Fruit fly (Drosophila melanogaster) whole organism, embryonic: ENCODE results near the gene ph-d.
A peak's percentile ranks its signal among the peaks of the same experiment; 100 is the strongest.

Experiments
- Asciz ChIP-seq: fragments of 200-800 bp; sonication (Bioruptor generic); optimal IDR thresholded peaks from 2 replicates; lab custom pipeline; 2017; ENCODE audit warnings: missing biosample characterization, mild to moderate bottlenecking, missing genetic modification characterization, missing genetic modification reagents
- BtbVII ChIP-seq: fragments of 200-800 bp; sonication (Bioruptor generic); optimal IDR thresholded peaks from 3 replicates; lab custom pipeline; 2017; ENCODE audit warnings: missing biosample characterization, mild to moderate bottlenecking, missing genetic modification characterization
- CG10543 ChIP-seq: fragments of 200-800 bp; sonication (Bioruptor generic); optimal IDR thresholded peaks from 3 replicates; lab custom pipeline; 2017; ENCODE audit warnings: missing biosample characterization, mild to moderate bottlenecking, missing genetic modification characterization, moderate library complexity
- CG11696 ChIP-seq: fragments of 200-800 bp; sonication (Bioruptor generic); IDR thresholded peaks from 2 replicates; pipeline ENCODE4 v1.3.6; 2022; ENCODE audit warnings: missing biosample characterization, missing genetic modification characterization
- CG14667 ChIP-seq: fragments of 200-800 bp; sonication (Bioruptor generic); IDR thresholded peaks from 2 replicates; pipeline ENCODE4 v1.3.6; 2022; ENCODE audit warnings: missing biosample characterization, missing genetic modification characterization
- CG1603 ChIP-seq: fragments of 200-800 bp; sonication (Bioruptor generic); optimal IDR thresholded peaks from 2 replicates; lab custom pipeline; 2019; ENCODE audit warnings: missing biosample characterization, mild to moderate bottlenecking, missing genetic modification characterization, moderate library complexity
- CG16813 ChIP-seq: fragments of 200-800 bp; sonication (Bioruptor generic); IDR thresholded peaks from 3 replicates; pipeline ENCODE4 v1.3.6; 2022; ENCODE audit warnings: missing biosample characterization, missing genetic modification characterization; ENCODE audit not compliant: partially characterized antibody
- CG17802 ChIP-seq: fragments of 200-800 bp; sonication (Bioruptor generic); optimal IDR thresholded peaks from 2 replicates; lab custom pipeline; 2018; ENCODE audit warnings: missing biosample characterization, mild to moderate bottlenecking, missing genetic modification characterization, moderate library complexity
- CG2199 ChIP-seq: fragments of 200-800 bp; sonication (Bioruptor generic); IDR thresholded peaks from 3 replicates; pipeline ENCODE4 v1.3.6; 2022; ENCODE audit warnings: missing biosample characterization, missing genetic modification characterization
- CG3995 ChIP-seq: fragments of 200-800 bp; sonication (Bioruptor generic); optimal IDR thresholded peaks from 3 replicates; lab custom pipeline; 2016; ENCODE audit warnings: missing biosample characterization, missing genetic modification characterization
- CG4404 ChIP-seq: fragments of 200-800 bp; sonication (Bioruptor generic); IDR thresholded peaks from 2 replicates; pipeline ENCODE4 v1.3.6; 2022; ENCODE audit warnings: missing biosample characterization, missing genetic modification characterization
- CG4854 ChIP-seq: fragments of 200-800 bp; sonication (Bioruptor generic); optimal IDR thresholded peaks from 2 replicates; lab custom pipeline; 2016; ENCODE audit warnings: missing biosample characterization, missing genetic modification characterization, inconsistent platforms
- CG6791 ChIP-seq: fragments of 200-800 bp; sonication (Bioruptor generic); IDR thresholded peaks from 3 replicates; pipeline ENCODE4 v1.3.6; 2022; ENCODE audit warnings: missing biosample characterization, missing genetic modification characterization; ENCODE audit not compliant: partially characterized antibody
- CG7839 ChIP-seq: fragments of 200-800 bp; sonication (Bioruptor generic); optimal IDR thresholded peaks from 3 replicates; lab custom pipeline; 2018; ENCODE audit warnings: missing biosample characterization, mild to moderate bottlenecking, missing genetic modification characterization, moderate library complexity
- CG7928 ChIP-seq: fragments of 200-800 bp; sonication (Bioruptor generic); optimal IDR thresholded peaks from 2 replicates; lab custom pipeline; 2017; ENCODE audit warnings: missing biosample characterization, mild to moderate bottlenecking, missing genetic modification characterization
- CG8478 ChIP-seq: fragments of >200 bp; optimal IDR thresholded peaks from 2 replicates; lab custom pipeline; 2018
- D ChIP-seq, 2 experiments: fragments of 200-800 bp in 1 of 2; fragments of >200 bp in 1 of 2; sonication (Bioruptor generic) in 1 of 2; optimal IDR thresholded peaks; 2 replicates in 1 of 2; 3 replicates in 1 of 2; lab custom pipeline; 2017; ENCODE audit warnings: mild to moderate bottlenecking in 1 of 2, missing biosample characterization in 1 of 2, missing genetic modification characterization in 1 of 2, missing genetic modification reagents in 1 of 2
- Dll ChIP-seq: fragments of 200-800 bp; sonication (Bioruptor generic); IDR thresholded peaks from 4 replicates; pipeline ENCODE4 v1.3.6; 2022; ENCODE audit warnings: missing biosample characterization, missing genetic modification characterization; ENCODE audit not compliant: partially characterized antibody
- E2f2 ChIP-seq: fragments of 200-800 bp; sonication (Bioruptor generic); IDR thresholded peaks from 2 replicates; pipeline ENCODE4 v1.3.6; 2022; ENCODE audit warnings: missing biosample characterization, missing genetic modification characterization
- Eip74EF ChIP-seq, 2 experiments: fragments of 200-800 bp in 1 of 2; fragments of >200 bp in 1 of 2; sonication (Bioruptor generic) in 1 of 2; optimal IDR thresholded peaks; 2 replicates each; lab custom pipeline; 2017 to 2019; ENCODE audit warnings: missing biosample characterization in 2 of 2, missing genetic modification characterization in 2 of 2, mild to moderate bottlenecking in 1 of 2, moderate library complexity in 1 of 2
- Fer2 ChIP-seq: fragments of 200-800 bp; sonication (Bioruptor generic); optimal IDR thresholded peaks from 2 replicates; lab custom pipeline; 2018; ENCODE audit warnings: missing biosample characterization, mild to moderate bottlenecking, missing genetic modification characterization, moderate library complexity
- Hand ChIP-seq: fragments of 200-800 bp; sonication (Bioruptor generic); optimal IDR thresholded peaks from 2 replicates; lab custom pipeline; 2017; ENCODE audit warnings: mild to moderate bottlenecking, missing biosample characterization, missing genetic modification reagents, missing genetic modification characterization
- Lhr ChIP-seq: fragments of 200-800 bp; sonication (Bioruptor generic); optimal IDR thresholded peaks from 3 replicates; lab custom pipeline; 2017; ENCODE audit warnings: mild to moderate bottlenecking, missing biosample characterization, missing genetic modification reagents, missing genetic modification characterization
- Lpt ChIP-seq: fragments of >200 bp; optimal IDR thresholded peaks from 2 replicates; lab custom pipeline; 2018; ENCODE audit warnings: missing biosample characterization, missing genetic modification characterization
- Mad ChIP-seq: fragments of 200-800 bp; sonication (Bioruptor generic); optimal IDR thresholded peaks from 2 replicates; lab custom pipeline; 2016; ENCODE audit warnings: missing biosample characterization, missing genetic modification characterization
- Rx ChIP-seq: fragments of 200-800 bp; sonication (Bioruptor generic); IDR thresholded peaks from 2 replicates; pipeline ENCODE4 v1.3.6; 2022; ENCODE audit warnings: missing biosample characterization, missing genetic modification characterization
- Tbp ChIP-seq: fragments of >200 bp; optimal IDR thresholded peaks from 2 replicates; lab custom pipeline; 2018; ENCODE audit warnings: missing biosample characterization, missing genetic modification characterization
- ac ChIP-seq: fragments of 200-800 bp; sonication (Bioruptor generic); optimal IDR thresholded peaks from 3 replicates; lab custom pipeline; 2017; ENCODE audit warnings: missing biosample characterization, mild to moderate bottlenecking, missing genetic modification characterization
- bigmax ChIP-seq: fragments of 200-800 bp; sonication (Bioruptor generic); optimal IDR thresholded peaks from 2 replicates; lab custom pipeline; 2018; ENCODE audit warnings: missing biosample characterization, mild to moderate bottlenecking, missing genetic modification characterization
- chinmo ChIP-seq: fragments of 200-800 bp; sonication (Bioruptor generic); IDR thresholded peaks from 4 replicates; pipeline ENCODE4 v1.3.6; 2022; ENCODE audit warnings: missing biosample characterization, missing genetic modification characterization; ENCODE audit not compliant: partially characterized antibody
- corto ChIP-seq: fragments of 200-800 bp; sonication (Bioruptor generic); optimal IDR thresholded peaks from 2 replicates; lab custom pipeline; 2016; ENCODE audit warnings: missing biosample characterization, mild to moderate bottlenecking, missing genetic modification characterization, moderate library complexity
- dm ChIP-seq: fragments of 200-800 bp; sonication (Bioruptor generic); optimal IDR thresholded peaks from 3 replicates; lab custom pipeline; 2016; ENCODE audit warnings: missing biosample characterization, missing genetic modification characterization
- fd102C ChIP-seq: fragments of 200-800 bp; sonication (Bioruptor generic); optimal IDR thresholded peaks from 2 replicates; lab custom pipeline; 2018; ENCODE audit warnings: missing biosample characterization, mild to moderate bottlenecking, missing genetic modification characterization, moderate library complexity
- gcm ChIP-seq: fragments of 200-800 bp; sonication (Bioruptor generic); optimal IDR thresholded peaks from 2 replicates; lab custom pipeline; 2019; ENCODE audit warnings: missing biosample characterization, mild to moderate bottlenecking, missing genetic modification characterization, moderate library complexity
- grn ChIP-seq: fragments of 200-800 bp; sonication (Bioruptor generic); optimal IDR thresholded peaks from 3 replicates; lab custom pipeline; 2017; ENCODE audit warnings: missing biosample characterization, missing genetic modification characterization
- hbn ChIP-seq: fragments of 200-800 bp; sonication (Bioruptor generic); IDR thresholded peaks from 2 replicates; pipeline ENCODE4 v1.3.6; 2022; ENCODE audit warnings: missing biosample characterization, missing genetic modification characterization; ENCODE audit not compliant: partially characterized antibody
- inv ChIP-seq: fragments of 200-800 bp; sonication (Bioruptor generic); IDR thresholded peaks from 2 replicates; pipeline ENCODE4 v1.3.6; 2022; ENCODE audit warnings: missing biosample characterization, missing genetic modification characterization; ENCODE audit not compliant: partially characterized antibody
- lola ChIP-seq, 3 experiments: fragments of >200 bp in 2 of 3; fragments of 200-800 bp in 1 of 3; sonication (Bioruptor generic) in 1 of 3; optimal IDR thresholded peaks; 2 replicates each; lab custom pipeline; 2017 to 2019; ENCODE audit warnings: missing biosample characterization in 3 of 3, missing genetic modification characterization in 3 of 3, mild to moderate bottlenecking in 1 of 3, moderate library complexity in 1 of 3
- lov ChIP-seq, 2 experiments: fragments of 200-800 bp in 1 of 2; fragments of >200 bp in 1 of 2; sonication (Bioruptor generic) in 1 of 2; IDR thresholded peaks in 1 of 2; optimal IDR thresholded peaks in 1 of 2; 2 replicates in 1 of 2; 3 replicates in 1 of 2; pipeline versions ENCODE4 v1.3.6 to Lab custom; 2017 to 2022; ENCODE audit warnings: missing biosample characterization in 1 of 2, missing genetic modification characterization in 1 of 2
- mirr ChIP-seq: fragments of 200-800 bp; sonication (Bioruptor generic); optimal IDR thresholded peaks from 3 replicates; lab custom pipeline; 2018; ENCODE audit warnings: missing biosample characterization, mild to moderate bottlenecking, missing genetic modification characterization
- nerfin-2 ChIP-seq: fragments of 200-800 bp; sonication (Bioruptor generic); IDR thresholded peaks from 2 replicates; pipeline ENCODE4 v1.3.6; 2022; ENCODE audit warnings: missing biosample characterization, missing genetic modification characterization; ENCODE audit not compliant: partially characterized antibody
- pita ChIP-seq: fragments of 200-800 bp; sonication (Bioruptor generic); optimal IDR thresholded peaks from 2 replicates; lab custom pipeline; 2017; ENCODE audit warnings: missing biosample characterization, mild to moderate bottlenecking, missing genetic modification characterization
- slou ChIP-seq: fragments of 200-800 bp; sonication (Bioruptor generic); optimal IDR thresholded peaks from 3 replicates; lab custom pipeline; 2016; ENCODE audit warnings: missing biosample characterization, missing genetic modification characterization
- so ChIP-seq: fragments of 200-800 bp; sonication (Bioruptor generic); IDR thresholded peaks from 3 replicates; pipeline ENCODE4 v1.3.6; 2022; ENCODE audit warnings: missing biosample characterization, missing genetic modification characterization
- tap ChIP-seq: fragments of 200-800 bp; optimal IDR thresholded peaks from 3 replicates; lab custom pipeline; 2019; ENCODE audit warnings: missing biosample characterization, mild to moderate bottlenecking, missing genetic modification characterization, moderate library complexity
- tgo ChIP-seq: fragments of 200-800 bp; sonication (Bioruptor generic); IDR thresholded peaks from 3 replicates; pipeline ENCODE4 v1.3.6; 2022; ENCODE audit warnings: missing biosample characterization, missing genetic modification characterization
- toy ChIP-seq: fragments of 200-800 bp; sonication (Bioruptor generic); IDR thresholded peaks from 2 replicates; pipeline ENCODE4 v1.3.6; 2022; ENCODE audit warnings: missing biosample characterization, missing genetic modification characterization
- ttk ChIP-seq: fragments of 200-800 bp; sonication (Bioruptor generic); IDR thresholded peaks from 2 replicates; pipeline ENCODE4 v2.1.2; 2022; ENCODE audit warnings: missing biosample characterization, missing genetic modification characterization

The ph-d gene

dm6 chrX:2134226-2134880, 11.3 kb upstream of the ph-d start (continued):
- TF ChIP-seq CG17802 (tag; lab: Kevin White, UChicago): no peak
- no peak for TF ChIP-seq CG3995 (GFP tag; lab: Kevin White, UChicago)
- no peak for TF ChIP-seq nerfin-2 (GFP tag; lab: Robert Waterston, UW)
- no peak for TF ChIP-seq Fer2 (tag; lab: Kevin White, UChicago)
- no peak for TF ChIP-seq fd102C (GFP tag; lab: Kevin White, UChicago)
- peak; percentile 68; the same call in 2 of the 3 replicates for TF ChIP-seq tgo (GFP tag; lab: Robert Waterston, UW)
- TF ChIP-seq E2f2 (GFP tag; lab: Robert Waterston, UW): no peak
- no peak for TF ChIP-seq Tbp (GFP tag; lab: Kevin White, UChicago)
- no peak for TF ChIP-seq lov (optimal IDR thresholded peaks at IDR 0.05; lab: Kevin White, UChicago)
- TF ChIP-seq lov (GFP tag; IDR thresholded peaks at IDR 0.05; lab: Robert Waterston, UW): no peak
- TF ChIP-seq D (optimal IDR thresholded peaks at IDR 0.05; lab: Kevin White, UChicago): no peak
- peak; percentile 75 for TF ChIP-seq D (GFP tag; optimal IDR thresholded peaks at IDR 0.05; lab: Kevin White, UChicago)
- TF ChIP-seq Dll: no peak
- peak; percentile 83 for TF ChIP-seq tap
- peak; percentile 33 for TF ChIP-seq CG4404 (GFP tag; lab: Robert Waterston, UW)
- TF ChIP-seq CG8478: no peak
- TF ChIP-seq toy (GFP tag; lab: Robert Waterston, UW): no peak
- TF ChIP-seq BtbVII: peak; percentile 26
- peak; percentile 31 for TF ChIP-seq slou (GFP tag; lab: Kevin White, UChicago)
- peak; percentile 32 for TF ChIP-seq Lhr (GFP tag; lab: Kevin White, UChicago)
- TF ChIP-seq CG11696: peak; percentile 93
- no peak for TF ChIP-seq CG7928 (GFP tag; lab: Kevin White, UChicago)
- no peak for TF ChIP-seq CG2199 (GFP tag; lab: Robert Waterston, UW)
- peak; percentile 56 for TF ChIP-seq CG14667 (GFP tag; lab: Robert Waterston, UW)
- peak; percentile 21 for TF ChIP-seq Asciz
- no peak for TF ChIP-seq CG16813 (GFP tag; lab: Robert Waterston, UW)
- no peak for TF ChIP-seq mirr (GFP tag; lab: Kevin White, UChicago)
- TF ChIP-seq lola (GFP tag; optimal IDR thresholded peaks at IDR 0.05; lab: Kevin White, UChicago): peak in 1 of 3 experiments; percentile 63
- no peak for TF ChIP-seq bigmax (GFP tag; lab: Kevin White, UChicago)
- TF ChIP-seq inv (GFP tag; lab: Robert Waterston, UW): no peak
- TF ChIP-seq dm: peak; percentile 9
- peak; percentile 38 for TF ChIP-seq Hand (GFP tag; lab: Kevin White, UChicago)
- TF ChIP-seq grn (GFP tag; lab: Kevin White, UChicago): no peak
- no peak for TF ChIP-seq hbn
- peak; percentile 67 for TF ChIP-seq ttk (GFP tag; lab: Robert Waterston, UW)
- TF ChIP-seq gcm (GFP tag; lab: Kevin White, UChicago): peak; percentile 49
- TF ChIP-seq Lpt (GFP tag; lab: Kevin White, UChicago): no peak
- TF ChIP-seq chinmo: no peak
- TF ChIP-seq corto (GFP tag; lab: Kevin White, UChicago): peak; percentile 63
- TF ChIP-seq CG7839: peak; percentile 78
- TF ChIP-seq Eip74EF (GFP tag; optimal IDR thresholded peaks at IDR 0.05; lab: Kevin White, UChicago): no peak
- TF ChIP-seq so: 0 out of 3 replicates have a peak, but pooled peaks have one; percentile 35
- peak; percentile 53; the same call in 1 of the 2 replicates for TF ChIP-seq Rx (GFP tag; lab: Robert Waterston, UW)
- peak; percentile 86 for TF ChIP-seq CG1603 (tag; lab: Kevin White, UChicago)
- no peak for TF ChIP-seq CG10543 (GFP tag; lab: Kevin White, UChicago)
- no peak for TF ChIP-seq pita
- peak; percentile 34 for TF ChIP-seq CG4854 (GFP tag; lab: Kevin White, UChicago)
- no peak for TF ChIP-seq ac (GFP tag; lab: Kevin White, UChicago)
- TF ChIP-seq Mad (GFP tag; lab: Kevin White, UChicago): peak; percentile 51
- no peak for TF ChIP-seq CG6791 (GFP tag; lab: Robert Waterston, UW)
